Fruit fly (Drosophila melanogaster): ENCODE measurements around the gene rtet.

The rtet gene

DNA sequence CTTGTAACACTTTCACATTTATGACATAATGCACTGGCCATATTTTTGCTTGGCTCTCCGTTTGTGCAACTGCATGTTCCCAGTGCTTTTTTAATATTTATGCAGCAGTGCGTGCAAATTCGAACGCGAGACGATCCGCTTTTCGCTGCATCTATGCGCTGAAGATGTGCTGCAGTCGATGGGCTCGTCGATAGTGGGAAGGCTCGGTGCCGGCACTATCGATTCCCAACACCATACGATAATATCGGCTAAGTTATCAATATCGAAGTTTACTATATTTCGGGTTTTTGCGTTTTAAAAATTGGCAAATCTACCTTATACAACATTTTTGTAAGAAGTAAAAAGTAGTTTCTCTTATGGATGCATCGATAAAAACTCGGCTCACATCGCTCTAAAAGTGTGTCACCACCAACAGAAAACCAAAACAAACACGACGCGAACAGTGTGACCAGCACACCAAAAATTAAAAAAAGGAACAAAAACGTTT is 10.6 kb upstream of the rtet start, which contains the start of gene RhoGAP93B (continued):
- peak; percentile 84 for TF ChIP-seq CG17361 (GFP tag; IDR thresholded peaks at IDR 0.05)
- no peak for TF ChIP-seq vfl (GFP tag; optimal IDR thresholded peaks at IDR 0.05)
- peak; percentile 62 for TF ChIP-seq CG10209 (GFP tag; optimal IDR thresholded peaks at IDR 0.05)
- TF ChIP-seq Ets97D (GFP tag; optimal IDR thresholded peaks at IDR 0.05): peak; percentile 92
- TF ChIP-seq gsb-n (tag; optimal IDR thresholded peaks at IDR 0.05): no peak
- TF ChIP-seq B-H2 (GFP tag; optimal IDR thresholded peaks at IDR 0.05): peak; percentile 84
- TF ChIP-seq CG1792 (GFP tag; optimal IDR thresholded peaks at IDR 0.05): peak; percentile 92
- no peak for TF ChIP-seq sd (tag; optimal IDR thresholded peaks at IDR 0.05)
- TF ChIP-seq Rx (GFP tag; IDR thresholded peaks at IDR 0.05): peak; percentile 83
- peak; percentile 39 for TF ChIP-seq CG30431 (GFP tag; optimal IDR thresholded peaks at IDR 0.05)
- TF ChIP-seq row (GFP tag; IDR thresholded peaks at IDR 0.05): peak; percentile 96
- TF ChIP-seq CG10147 (GFP tag; optimal IDR thresholded peaks at IDR 0.05): peak; percentile 86
- peak in 1 of 3 experiments; percentile 54 for TF ChIP-seq Stat92E (GFP tag; optimal IDR thresholded peaks at IDR 0.05)
- TF ChIP-seq Mad (GFP tag; optimal IDR thresholded peaks at IDR 0.05): peak; percentile 85
- TF ChIP-seq C15 (GFP tag; IDR thresholded peaks at IDR 0.05): peak; percentile 85
- TF ChIP-seq CG7556 (GFP tag; optimal IDR thresholded peaks at IDR 0.05): peak; percentile 57
- peak; percentile 37 for TF ChIP-seq ewg (GFP tag; optimal IDR thresholded peaks at IDR 0.05)
- TF ChIP-seq CG4854 (GFP tag; optimal IDR thresholded peaks at IDR 0.05): peak; percentile 72
- peak; percentile 85 for TF ChIP-seq CG31224 (GFP tag; IDR thresholded peaks at IDR 0.05)
- peak; percentile 53 for TF ChIP-seq Nf-YB (GFP tag; optimal IDR thresholded peaks at IDR 0.05)
- peak; percentile 84 for TF ChIP-seq CG5953 (GFP tag; IDR thresholded peaks at IDR 0.05)
- no peak for TF ChIP-seq Lpt (GFP tag; optimal IDR thresholded peaks at IDR 0.05)
- TF ChIP-seq jing (GFP tag; optimal IDR thresholded peaks at IDR 0.05): no peak
- peak; percentile 94 for TF ChIP-seq CG32532 (GFP tag; IDR thresholded peaks at IDR 0.05)
- peak; percentile 90 for TF ChIP-seq CG15514 (GFP tag; optimal IDR thresholded peaks at IDR 0.05)
- TF ChIP-seq CG10366 (GFP tag; IDR thresholded peaks at IDR 0.05): peak; percentile 84
- peak; percentile 100 for TF ChIP-seq Doc3 (GFP tag; IDR thresholded peaks at IDR 0.05; ENCODE audit: partially characterized antibody)
- no peak for TF ChIP-seq CG13894 (tag; optimal IDR thresholded peaks at IDR 0.05)
- TF ChIP-seq Atf-2 (GFP tag; optimal IDR thresholded peaks at IDR 0.05): peak; percentile 72
- peak in 1 of 2 experiments; percentile 20 for TF ChIP-seq eve (GFP tag; optimal IDR thresholded peaks at IDR 0.05)
- TF ChIP-seq fru (optimal IDR thresholded peaks at IDR 0.05): no peak
- peak; percentile 73 for TF ChIP-seq dimm (GFP tag; IDR thresholded peaks at IDR 0.05)
- TF ChIP-seq nom (GFP tag; optimal IDR thresholded peaks at IDR 0.05): peak; percentile 55
- peak; percentile 99 for TF ChIP-seq Med (GFP tag)
- peak; percentile 7 for TF ChIP-seq CG17385 (GFP tag; optimal IDR thresholded peaks at IDR 0.05)
- TF ChIP-seq CG4617 (GFP tag; optimal IDR thresholded peaks at IDR 0.05; ENCODE audit: borderline replicate concordance): peak; percentile 56
- peak; percentile 77 for TF ChIP-seq CG3163 (GFP tag; optimal IDR thresholded peaks at IDR 0.05)
- peak; percentile 71 for TF ChIP-seq sima (GFP tag; optimal IDR thresholded peaks at IDR 0.05)
- peak; percentile 92 for TF ChIP-seq Myb (GFP tag; optimal IDR thresholded peaks at IDR 0.05)
- TF ChIP-seq Bdp1 (GFP tag; optimal IDR thresholded peaks at IDR 0.05): peak; percentile 86
- TF ChIP-seq CG10321 (GFP tag; IDR thresholded peaks at IDR 0.05): peak; percentile 27; the same call in 1 of the 2 replicates
- peak; percentile 78 for TF ChIP-seq eyg (GFP tag; optimal IDR thresholded peaks at IDR 0.05)
- TF ChIP-seq CG17568 (GFP tag; optimal IDR thresholded peaks at IDR 0.05): no peak
- TF ChIP-seq CG7839 (tag; optimal IDR thresholded peaks at IDR 0.05): peak; percentile 76
- peak; percentile 80 for TF ChIP-seq gem (tag; optimal IDR thresholded peaks at IDR 0.05)
- peak; percentile 81 for TF ChIP-seq CG4730 (GFP tag; IDR thresholded peaks at IDR 0.05)
- TF ChIP-seq sens-2 (GFP tag; IDR thresholded peaks at IDR 0.05): peak; percentile 92
- TF ChIP-seq en (GFP tag; optimal IDR thresholded peaks at IDR 0.05): peak; percentile 55
- TF ChIP-seq CG1233 (GFP tag; optimal IDR thresholded peaks at IDR 0.05): peak; percentile 69
- peak; percentile 78 for TF ChIP-seq grau (tag; optimal IDR thresholded peaks at IDR 0.05)
- peak; percentile 74 for TF ChIP-seq lbe (GFP tag; optimal IDR thresholded peaks at IDR 0.05)
